Worm (Caenorhabditis elegans): ENCODE measurements around the gene R13D11.1.

- TF ChIP-seq W03F9.2 (tag; optimal IDR thresholded peaks at IDR 0.05) (no peak), him-1 (tag; optimal IDR thresholded peaks at IDR 0.05) (no peak), dao-5 (tag; optimal IDR thresholded peaks at IDR 0.05) (no peak)
Observed at ce11 chrV:810281-810862, 6.9 kb upstream of the R13D11.1 start, which contains the start of gene R13D11.4.

Measured in whole organism, L4/young adult.